Worm (Caenorhabditis elegans): ENCODE results near the gene tmem-131.

tmem-131 gene

DNA sequence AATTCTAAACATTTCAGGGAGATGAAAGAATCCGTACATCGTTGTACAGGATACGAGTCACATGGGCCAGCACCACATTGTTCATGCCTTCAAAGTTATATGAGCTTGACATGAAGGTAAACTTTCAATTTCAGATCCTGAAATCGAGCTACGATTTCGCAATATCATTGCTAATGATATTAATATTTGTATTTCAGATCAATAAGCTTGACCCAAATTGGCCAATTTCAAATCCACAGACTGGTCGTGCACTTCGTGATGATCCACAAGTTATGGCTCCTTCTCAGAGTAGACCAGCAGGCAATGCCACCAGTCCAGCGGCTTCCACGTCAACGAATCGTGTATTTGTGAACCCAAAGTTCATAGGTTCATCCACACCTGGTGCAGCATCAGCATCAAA, 28.4 kb upstream of the tmem-131 start:
- TF ChIP-seq cog-1 (tag; optimal IDR thresholded peaks at IDR 0.05) (no peak), ztf-29 (GFP tag; IDR thresholded peaks at IDR 0.05) (no peak), flt-1 (GFP tag; IDR thresholded peaks at IDR 0.05) (no peak), med-1 (GFP tag; optimal IDR thresholded peaks at IDR 0.05; ENCODE audit: insufficient read depth) (no peak), tab-1 (GFP tag; IDR thresholded peaks at IDR 0.05) (no peak), klf-2 (GFP tag; conservative IDR thresholded peaks at IDR 0.05) (no peak), T22C8.4 (GFP tag; IDR thresholded peaks at IDR 0.05) (no peak), ref-1 (GFP tag; conservative IDR thresholded peaks at IDR 0.05) (no peak), ztf-23 (GFP tag; IDR thresholded peaks at IDR 0.05) (no peak)

DNA sequence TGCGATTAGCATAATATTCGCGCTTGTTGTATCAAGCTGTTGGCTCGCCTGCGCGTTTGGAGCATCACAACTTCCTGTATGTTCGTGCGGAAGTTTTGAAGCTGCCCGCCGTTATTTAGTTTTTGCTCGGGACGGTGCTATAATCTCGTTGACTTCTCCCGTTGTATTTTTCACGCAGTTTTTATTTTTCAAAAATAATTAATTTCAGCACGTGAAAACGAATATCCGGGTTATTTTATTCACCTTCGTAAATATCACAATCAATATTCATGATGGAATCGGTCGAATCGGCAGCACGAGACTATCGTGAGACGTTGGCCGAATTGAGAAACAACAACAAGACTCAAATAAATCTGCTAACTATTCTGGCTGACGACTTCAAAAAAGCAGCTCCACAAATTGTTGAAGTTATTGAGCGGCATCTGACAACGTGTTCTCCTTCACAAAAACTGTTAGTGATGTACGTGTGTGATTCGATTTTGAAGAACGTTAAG, 27.2 kb upstream of the tmem-131 start:
- TF ChIP-seq tab-1 (GFP tag; IDR thresholded peaks at IDR 0.05) (no peak), klf-2 (GFP tag; conservative IDR thresholded peaks at IDR 0.05) (no peak), ztf-29 (GFP tag; IDR thresholded peaks at IDR 0.05) (no peak), cog-1 (tag; optimal IDR thresholded peaks at IDR 0.05) (no peak), flt-1 (GFP tag; IDR thresholded peaks at IDR 0.05) (no peak), ztf-23 (GFP tag; IDR thresholded peaks at IDR 0.05) (no peak; the same call in 1 of the 2 replicates), med-1 (GFP tag; optimal IDR thresholded peaks at IDR 0.05; ENCODE audit: insufficient read depth) (no peak), ref-1 (GFP tag; conservative IDR thresholded peaks at IDR 0.05) (no peak), T22C8.4 (GFP tag; IDR thresholded peaks at IDR 0.05) (no peak)

DNA sequence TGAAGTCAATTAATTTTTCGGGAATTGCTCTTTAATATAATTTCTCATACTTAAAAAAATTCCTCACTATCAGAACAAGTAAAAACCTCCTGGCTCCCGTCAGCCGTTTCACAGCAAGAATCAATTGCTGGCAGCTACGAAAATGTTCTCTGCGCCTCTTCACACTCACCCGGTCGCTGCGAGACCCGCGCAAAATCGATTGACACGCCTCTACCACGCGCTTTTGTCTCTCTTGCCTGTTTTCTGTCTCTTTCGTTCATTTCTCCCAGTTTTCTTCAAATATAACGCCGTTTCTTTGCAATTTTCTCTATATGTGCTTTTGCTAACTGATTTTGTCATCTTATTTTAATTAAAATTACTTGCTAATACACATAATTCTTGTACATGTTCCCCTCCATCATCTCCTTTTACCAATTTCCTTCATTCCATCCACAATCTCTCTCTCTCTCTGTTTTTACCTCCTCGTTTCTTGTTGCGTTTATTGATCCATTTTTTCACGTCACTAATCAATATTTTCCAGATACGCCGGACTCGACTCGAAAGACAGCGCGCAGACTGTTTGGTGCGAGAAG, 26.5 kb upstream of the tmem-131 start, which contains the start of gene pcf-11:
pcf-11 (plus strand) TSS at position 522 of the 572 bp plus-strand sequence.
- TF ChIP-seq klf-2 (GFP tag; conservative IDR thresholded peaks at IDR 0.05) (no peak), ztf-23 (GFP tag; IDR thresholded peaks at IDR 0.05) (peak; percentile 80), cog-1 (tag; optimal IDR thresholded peaks at IDR 0.05) (peak; percentile 22), ztf-29 (GFP tag; IDR thresholded peaks at IDR 0.05) (no peak), ref-1 (GFP tag; conservative IDR thresholded peaks at IDR 0.05) (no peak), T22C8.4 (GFP tag; IDR thresholded peaks at IDR 0.05) (peak; percentile 91), flt-1 (GFP tag; IDR thresholded peaks at IDR 0.05) (no peak), tab-1 (GFP tag; IDR thresholded peaks at IDR 0.05) (no peak), med-1 (GFP tag; optimal IDR thresholded peaks at IDR 0.05; ENCODE audit: insufficient read depth) (peak; percentile 11)

- TF ChIP-seq klf-2 (GFP tag; conservative IDR thresholded peaks at IDR 0.05): no peak
- TF ChIP-seq med-1 (GFP tag; optimal IDR thresholded peaks at IDR 0.05; ENCODE audit: insufficient read depth): no peak
- TF ChIP-seq ztf-23 (GFP tag; IDR thresholded peaks at IDR 0.05): no peak
- no peak for TF ChIP-seq flt-1 (GFP tag; IDR thresholded peaks at IDR 0.05)
- no peak for TF ChIP-seq tab-1 (GFP tag; IDR thresholded peaks at IDR 0.05)
- TF ChIP-seq ztf-29 (GFP tag; IDR thresholded peaks at IDR 0.05): no peak
- TF ChIP-seq ref-1 (GFP tag; conservative IDR thresholded peaks at IDR 0.05): no peak
- TF ChIP-seq cog-1 (tag; optimal IDR thresholded peaks at IDR 0.05): no peak
- TF ChIP-seq T22C8.4 (GFP tag; IDR thresholded peaks at IDR 0.05): no peak
Measured at ce11 chrIII:5023642-5024041, 25.7 kb upstream of the tmem-131 start.

ce11 chrIII:5022964-5023363, 25.0 kb upstream of the tmem-131 start, which contains the start of gene R144.13:
TSS of gene R144.13 (plus strand) at chrIII:5023264.
- TF ChIP-seq tab-1 (GFP tag; IDR thresholded peaks at IDR 0.05) (no peak), ref-1 (GFP tag; conservative IDR thresholded peaks at IDR 0.05) (no peak), klf-2 (GFP tag; conservative IDR thresholded peaks at IDR 0.05) (no peak), flt-1 (GFP tag; IDR thresholded peaks at IDR 0.05) (no peak), cog-1 (tag; optimal IDR thresholded peaks at IDR 0.05) (no peak), ztf-23 (GFP tag; IDR thresholded peaks at IDR 0.05) (no peak), ztf-29 (GFP tag; IDR thresholded peaks at IDR 0.05) (no peak), T22C8.4 (GFP tag; IDR thresholded peaks at IDR 0.05) (no peak), med-1 (GFP tag; optimal IDR thresholded peaks at IDR 0.05; ENCODE audit: insufficient read depth) (no peak)

DNA sequence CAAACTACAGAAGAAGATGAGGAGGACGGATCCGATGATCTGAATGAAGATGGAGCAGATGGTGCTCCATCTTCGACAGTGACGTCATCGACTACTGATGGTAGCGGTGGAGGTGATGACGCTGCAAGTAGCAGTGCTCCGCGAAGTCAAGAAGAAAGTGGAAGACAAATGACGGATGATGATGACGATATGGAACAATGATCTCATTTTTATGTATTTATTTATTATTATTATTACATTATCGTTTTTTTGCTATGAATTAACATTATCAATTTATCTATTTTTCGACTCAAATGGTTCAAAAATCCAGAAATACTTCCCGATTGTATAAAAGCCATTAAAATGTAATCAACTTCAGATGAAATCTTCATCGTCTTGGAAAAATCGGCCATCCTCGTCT, 23.7 kb upstream of the tmem-131 start, which contains the start of gene R144.3:
R144.3 (plus strand) TSS at position 301 of the 400 bp plus-strand sequence.
- no peak for TF ChIP-seq tab-1 (GFP tag; IDR thresholded peaks at IDR 0.05)
- TF ChIP-seq ztf-29 (GFP tag; IDR thresholded peaks at IDR 0.05): no peak
- no peak for TF ChIP-seq cog-1 (tag; optimal IDR thresholded peaks at IDR 0.05)
- no peak for TF ChIP-seq ztf-23 (GFP tag; IDR thresholded peaks at IDR 0.05)
- no peak for TF ChIP-seq flt-1 (GFP tag; IDR thresholded peaks at IDR 0.05)

DNA sequence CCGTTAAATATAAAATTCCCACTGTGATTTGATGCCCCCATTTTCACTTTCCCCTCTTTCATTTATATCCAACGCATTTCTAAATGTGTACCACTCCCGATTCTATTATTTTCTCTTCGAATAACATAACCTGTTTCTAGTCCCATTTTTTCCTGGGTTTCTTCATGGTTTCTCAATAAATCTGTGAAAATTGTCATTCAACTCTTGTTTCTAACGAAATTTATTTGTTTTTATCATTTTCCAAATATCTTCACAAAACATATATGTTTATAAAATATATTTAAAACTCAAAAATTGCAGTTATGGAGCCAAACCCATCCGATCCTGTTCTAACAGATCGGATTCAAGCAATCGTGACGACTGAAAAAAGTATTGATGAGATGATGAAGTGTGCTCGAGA, 23.0 kb upstream of the tmem-131 start, which contains the start of gene mdt-11:
mdt-11 (plus strand) TSS at position 301 of the 400 bp plus-strand sequence.
- TF ChIP-seq ztf-29 (GFP tag; IDR thresholded peaks at IDR 0.05) (no peak), cog-1 (tag; optimal IDR thresholded peaks at IDR 0.05) (no peak), ztf-23 (GFP tag; IDR thresholded peaks at IDR 0.05) (no peak), klf-2 (GFP tag; conservative IDR thresholded peaks at IDR 0.05) (no peak), ref-1 (GFP tag; conservative IDR thresholded peaks at IDR 0.05) (no peak), T22C8.4 (GFP tag; IDR thresholded peaks at IDR 0.05) (no peak), tab-1 (GFP tag; IDR thresholded peaks at IDR 0.05) (no peak), med-1 (GFP tag; optimal IDR thresholded peaks at IDR 0.05; ENCODE audit: insufficient read depth) (no peak), flt-1 (GFP tag; IDR thresholded peaks at IDR 0.05) (no peak)

ce11 chrIII:5018116-5018689, 20.2 kb upstream of the tmem-131 start, which contains the start of gene wip-1:
TSS of gene wip-1 (plus strand) at chrIII:5018639.
- peak; percentile 91 for TF ChIP-seq cog-1 (tag; optimal IDR thresholded peaks at IDR 0.05)
- TF ChIP-seq T22C8.4 (GFP tag; IDR thresholded peaks at IDR 0.05): 0 out of 2 replicates have a peak, but pooled peaks have one; percentile 8
- peak; percentile 15 for TF ChIP-seq med-1 (GFP tag; optimal IDR thresholded peaks at IDR 0.05; ENCODE audit: insufficient read depth)
- peak; percentile 100 for TF ChIP-seq ztf-23 (GFP tag; IDR thresholded peaks at IDR 0.05)
- TF ChIP-seq ref-1 (GFP tag; conservative IDR thresholded peaks at IDR 0.05): no peak
- peak; percentile 40; the same call in 1 of the 2 replicates for TF ChIP-seq tab-1 (GFP tag; IDR thresholded peaks at IDR 0.05)
- TF ChIP-seq flt-1 (GFP tag; IDR thresholded peaks at IDR 0.05): peak; percentile 85
- TF ChIP-seq klf-2 (GFP tag; conservative IDR thresholded peaks at IDR 0.05): peak; percentile 60; the same call in 1 of the 2 replicates
- TF ChIP-seq ztf-29 (GFP tag; IDR thresholded peaks at IDR 0.05): peak; percentile 78

ce11 chrIII:5017550-5017949, 19.6 kb upstream of the tmem-131 start, which contains the start of gene larp-1:
TSS of gene larp-1 (minus strand) at chrIII:5017650.
- TF ChIP-seq ztf-29 (GFP tag; IDR thresholded peaks at IDR 0.05) (no peak), ztf-23 (GFP tag; IDR thresholded peaks at IDR 0.05) (no peak), ref-1 (GFP tag; conservative IDR thresholded peaks at IDR 0.05) (no peak)
